Worm (Caenorhabditis elegans) whole organism, young adult: Measurements from ENCODE around the gene pitr-6.

Source experiments
- B0261.1 ChIP-seq: sonication (generic microtip); optimal IDR thresholded peaks from 2 replicates; lab custom pipeline; 2016; ENCODE audit warnings: mild to moderate bottlenecking, missing genetic modification characterization, moderate library complexity, missing compliant biosample characterization
- C06A6.2 ChIP-seq: fragments of 200-800 bp; sonication (Bioruptor generic); conservative IDR thresholded peaks from 2 replicates; pipeline ENCODE4 v1.3.6; 2022; ENCODE audit warnings: missing genetic modification characterization, missing compliant biosample characterization
- D2030.7 ChIP-seq: fragments of 200-800 bp; sonication (Bioruptor generic); IDR thresholded peaks from 2 replicates; pipeline ENCODE4 v1.3.6; 2022; ENCODE audit warnings: missing genetic modification reagents, missing genetic modification characterization, missing compliant biosample characterization
- F10E7.11 ChIP-seq: sonication (generic microtip); optimal IDR thresholded peaks from 2 replicates; lab custom pipeline; 2017; ENCODE audit warnings: mild to moderate bottlenecking, missing genetic modification characterization, moderate library complexity, missing compliant biosample characterization
- F37B4.10 ChIP-seq: fragments of 200-800 bp; sonication (Bioruptor generic); IDR thresholded peaks from 2 replicates; pipeline ENCODE4 v1.3.6; 2022; ENCODE audit warnings: missing genetic modification characterization, missing compliant biosample characterization
- F57A8.1 ChIP-seq: fragments of 200-800 bp; sonication (Bioruptor generic); optimal IDR thresholded peaks from 2 replicates; lab custom pipeline; 2018; ENCODE audit warnings: mild to moderate bottlenecking, missing genetic modification characterization, moderate library complexity, missing compliant biosample characterization
- F57C9.4 ChIP-seq: sonication (generic microtip); optimal IDR thresholded peaks from 2 replicates; lab custom pipeline; 2017; ENCODE audit warnings: mild to moderate bottlenecking, missing genetic modification characterization, missing compliant biosample characterization
- K11D2.4 ChIP-seq: fragments of 200-800 bp; sonication (Bioruptor generic); IDR thresholded peaks from 2 replicates; pipeline ENCODE4 v1.3.6; 2022; ENCODE audit warnings: missing genetic modification reagents, missing genetic modification characterization, missing compliant biosample characterization
- Y53F4B.3 ChIP-seq: fragments of 200-800 bp; sonication (Bioruptor generic); IDR thresholded peaks from 2 replicates; pipeline ENCODE4 v1.3.6; 2022; ENCODE audit warnings: missing genetic modification reagents, missing genetic modification characterization, missing compliant biosample characterization
- Y53G8AR.9 ChIP-seq: fragments of 200-800 bp; sonication (Bioruptor generic); conservative IDR thresholded peaks from 2 replicates; pipeline ENCODE4 v1.3.6; 2022; ENCODE audit warnings: missing genetic modification reagents, missing genetic modification characterization, missing compliant biosample characterization
- Y56A3A.18 ChIP-seq: fragments of 200-800 bp; sonication (Bioruptor generic); IDR thresholded peaks from 2 replicates; pipeline ENCODE4 v1.3.6; 2022; ENCODE audit warnings: missing genetic modification reagents, missing genetic modification characterization, missing compliant biosample characterization
- Y79H2A.3 ChIP-seq: fragments of 200-800 bp; sonication (Bioruptor generic); conservative IDR thresholded peaks from 2 replicates; pipeline ENCODE4 v1.3.6; 2022; ENCODE audit warnings: missing genetic modification reagents, missing genetic modification characterization, missing compliant biosample characterization
- aptf-3 ChIP-seq: fragments of 200-800 bp; sonication (Bioruptor generic); IDR thresholded peaks from 2 replicates; pipeline ENCODE4 v1.3.6; 2022; ENCODE audit warnings: missing genetic modification characterization, missing compliant biosample characterization
- attf-3 ChIP-seq: fragments of 200-800 bp; sonication (Bioruptor generic); conservative IDR thresholded peaks from 2 replicates; pipeline ENCODE4 v1.3.6; 2022; ENCODE audit warnings: missing genetic modification reagents, missing genetic modification characterization, missing compliant biosample characterization
- attf-5 ChIP-seq: fragments of 200-800 bp; sonication (Bioruptor generic); optimal IDR thresholded peaks from 2 replicates; lab custom pipeline; 2018; ENCODE audit warnings: mild to moderate bottlenecking, missing genetic modification characterization, missing compliant biosample characterization
- cebp-2 ChIP-seq: fragments of 200-800 bp; sonication (Bioruptor generic); IDR thresholded peaks from 2 replicates; pipeline ENCODE4 v1.3.6; 2022; ENCODE audit warnings: missing genetic modification characterization, missing compliant biosample characterization
- ceh-100 ChIP-seq: fragments of 200-800 bp; sonication (Bioruptor generic); IDR thresholded peaks from 2 replicates; pipeline ENCODE4 v1.3.6; 2022; ENCODE audit warnings: missing genetic modification reagents, missing genetic modification characterization, missing compliant biosample characterization
- ceh-40 ChIP-seq: fragments of 200-800 bp; sonication (Bioruptor generic); IDR thresholded peaks from 2 replicates; pipeline ENCODE4 v1.3.6; 2022; ENCODE audit warnings: missing genetic modification characterization, missing compliant biosample characterization
- ceh-58 ChIP-seq: fragments of 200-800 bp; sonication (Bioruptor generic); IDR thresholded peaks from 2 replicates; pipeline ENCODE4 v1.3.6; 2022; ENCODE audit warnings: missing genetic modification characterization, missing compliant biosample characterization
- egl-18 ChIP-seq: fragments of 200-800 bp; sonication (Bioruptor generic); IDR thresholded peaks from 2 replicates; pipeline ENCODE4 v1.3.6; 2022; ENCODE audit warnings: missing genetic modification reagents, missing genetic modification characterization, missing compliant biosample characterization
- egrh-3 ChIP-seq: fragments of 200-800 bp; sonication (Bioruptor generic); IDR thresholded peaks from 2 replicates; pipeline ENCODE4 v1.3.6; 2022; ENCODE audit warnings: missing genetic modification reagents, missing genetic modification characterization, missing compliant biosample characterization
- ekl-4 ChIP-seq: fragments of 200-800 bp; sonication (Bioruptor generic); IDR thresholded peaks from 2 replicates; pipeline ENCODE4 v1.3.6; 2022; ENCODE audit warnings: missing genetic modification reagents, missing genetic modification characterization, missing compliant biosample characterization
- him-1 ChIP-seq: sonication (generic microtip); optimal IDR thresholded peaks from 2 replicates; lab custom pipeline; 2016; ENCODE audit warnings: missing genotype, missing genetic modification reagents, missing genetic modification characterization, missing compliant biosample characterization
- lag-1 ChIP-seq: fragments of 200-800 bp; sonication (Bioruptor generic); IDR thresholded peaks from 2 replicates; pipeline ENCODE4 v1.3.6; 2022; ENCODE audit warnings: missing genetic modification reagents, missing genetic modification characterization, missing compliant biosample characterization
- let-607 ChIP-seq, 2 experiments: fragments of 200-800 bp in 1 of 2; sonication (Bioruptor generic) in 1 of 2; sonication (generic microtip) in 1 of 2; optimal IDR thresholded peaks; 2 replicates each; lab custom pipeline; 2016 to 2018; ENCODE audit warnings: mild to moderate bottlenecking in 2 of 2, missing compliant biosample characterization in 2 of 2, missing genetic modification characterization in 2 of 2, moderate library complexity in 2 of 2, missing genotype in 1 of 2
- madf-10 ChIP-seq: sonication (generic microtip); optimal IDR thresholded peaks from 2 replicates; lab custom pipeline; 2016; ENCODE audit warnings: mild to moderate bottlenecking, missing genetic modification characterization, missing compliant biosample characterization
- nfya-2 ChIP-seq: fragments of 200-800 bp; sonication (Bioruptor generic); IDR thresholded peaks from 2 replicates; pipeline ENCODE4 v1.3.6; 2022; ENCODE audit warnings: missing genetic modification reagents, missing genetic modification characterization, missing compliant biosample characterization
- nhr-179 ChIP-seq: sonication (generic microtip); optimal IDR thresholded peaks from 2 replicates; lab custom pipeline; 2016; ENCODE audit warnings: mild to moderate bottlenecking, missing genetic modification characterization, missing compliant biosample characterization
- nhr-80 ChIP-seq: sonication (generic microtip); optimal IDR thresholded peaks from 2 replicates; lab custom pipeline; 2016; ENCODE audit warnings: missing genetic modification characterization, missing compliant biosample characterization
- pbrm-1 ChIP-seq: fragments of 200-800 bp; sonication (Bioruptor generic); IDR thresholded peaks from 2 replicates; pipeline ENCODE4 v1.3.6; 2022; ENCODE audit warnings: missing genetic modification reagents, missing genetic modification characterization, missing compliant biosample characterization
- rcor-1 ChIP-seq: fragments of 200-800 bp; sonication (Bioruptor generic); IDR thresholded peaks from 2 replicates; pipeline ENCODE4 v1.3.6; 2022; ENCODE audit warnings: missing genetic modification reagents, missing genetic modification characterization, missing compliant biosample characterization
- snpc-4 ChIP-seq, 5 experiments: fragments of 150-350 bp in 1 of 5; sonication (generic microtip) in 4 of 5; optimal IDR thresholded peaks; 2 replicates each; lab custom pipeline; 2014 to 2018; ENCODE audit warnings: missing genetic modification characterization in 5 of 5, missing biosample characterization in 3 of 5, antibody characterized with exemption in 2 of 5, mild to moderate bottlenecking in 2 of 5, missing compliant biosample characterization in 2 of 5, missing genotype in 2 of 5, moderate library complexity in 2 of 5, missing genetic modification reagents in 1 of 5
- tbp1 ChIP-seq: fragments of 200-800 bp; sonication (Bioruptor generic); optimal IDR thresholded peaks from 2 replicates; lab custom pipeline; 2018; ENCODE audit warnings: mild to moderate bottlenecking, missing genetic modification characterization, missing compliant biosample characterization
- tlf-1 ChIP-seq: fragments of 200-800 bp; sonication (Bioruptor generic); optimal IDR thresholded peaks from 2 replicates; lab custom pipeline; 2018; ENCODE audit warnings: mild to moderate bottlenecking, missing genetic modification characterization, missing compliant biosample characterization
- unc-62 ChIP-seq: fragments of 150-350 bp; optimal IDR thresholded peaks from 2 replicates; lab custom pipeline; 2014; ENCODE audit warnings: missing biosample characterization, missing genetic modification reagents, missing genetic modification characterization
- ztf-25 ChIP-seq: fragments of 200-800 bp; sonication (Bioruptor generic); IDR thresholded peaks from 2 replicates; pipeline ENCODE4 v1.3.6; 2022; ENCODE audit warnings: missing genetic modification reagents, missing genetic modification characterization, missing compliant biosample characterization
- ztf-28 ChIP-seq: fragments of 200-800 bp; sonication (Bioruptor generic); IDR thresholded peaks from 2 replicates; pipeline ENCODE4 v1.3.6; 2022; ENCODE audit warnings: missing genetic modification reagents, missing genetic modification characterization, missing compliant biosample characterization
- ztf-6 ChIP-seq: fragments of 200-800 bp; sonication (Bioruptor generic); IDR thresholded peaks from 2 replicates; pipeline ENCODE4 v1.3.6; 2022; ENCODE audit warnings: missing genetic modification reagents, missing genetic modification characterization, missing compliant biosample characterization

Gene pitr-6

DNA sequence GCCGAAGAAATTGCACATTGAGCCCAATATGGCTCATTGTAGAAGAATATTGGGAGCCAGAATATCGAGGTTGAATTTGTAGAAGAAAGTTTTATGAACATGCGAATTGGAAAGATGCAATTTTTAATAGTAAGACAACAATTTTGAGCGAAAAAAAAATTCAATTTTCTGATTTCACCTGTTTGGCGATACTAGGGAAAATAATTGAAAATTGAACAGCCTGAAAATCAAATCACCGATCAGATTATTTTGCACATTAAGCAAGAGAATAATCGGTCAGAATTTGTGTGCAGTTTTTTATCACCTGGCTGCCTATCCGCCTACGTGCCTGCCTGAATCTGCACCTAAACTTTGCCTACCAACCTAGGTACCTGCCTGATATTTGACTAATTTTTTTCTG lies 24.6 kb upstream of the pitr-6 start, which contains the start of gene sre-26:
sre-26 (minus strand) TSS at position 101 of the 400 bp plus-strand sequence.
- TF ChIP-seq ztf-6 (no peak), Y56A3A.18 (GFP tag; lab: Robert Waterston, UW) (no peak), attf-3 (no peak), ceh-58 (no peak), F37B4.10 (no peak), madf-10 (tag; lab: Kevin White, UChicago) (no peak), nhr-80 (tag; lab: Kevin White, UChicago) (no peak), egl-18 (no peak), tlf-1 (GFP tag; lab: Kevin White, UChicago) (no peak), rcor-1 (GFP tag; lab: Robert Waterston, UW) (no peak), F57A8.1 (no peak), nhr-179 (no peak), nfya-2 (GFP tag; lab: Robert Waterston, UW) (no peak), tbp1 (no peak), Y53G8AR.9 (GFP tag; lab: Robert Waterston, UW) (no peak), lag-1 (GFP tag; lab: Robert Waterston, UW) (no peak), aptf-3 (GFP tag; lab: Robert Waterston, UW) (no peak), B0261.1 (no peak), C06A6.2 (GFP tag; lab: Robert Waterston, UW) (no peak)

DNA sequence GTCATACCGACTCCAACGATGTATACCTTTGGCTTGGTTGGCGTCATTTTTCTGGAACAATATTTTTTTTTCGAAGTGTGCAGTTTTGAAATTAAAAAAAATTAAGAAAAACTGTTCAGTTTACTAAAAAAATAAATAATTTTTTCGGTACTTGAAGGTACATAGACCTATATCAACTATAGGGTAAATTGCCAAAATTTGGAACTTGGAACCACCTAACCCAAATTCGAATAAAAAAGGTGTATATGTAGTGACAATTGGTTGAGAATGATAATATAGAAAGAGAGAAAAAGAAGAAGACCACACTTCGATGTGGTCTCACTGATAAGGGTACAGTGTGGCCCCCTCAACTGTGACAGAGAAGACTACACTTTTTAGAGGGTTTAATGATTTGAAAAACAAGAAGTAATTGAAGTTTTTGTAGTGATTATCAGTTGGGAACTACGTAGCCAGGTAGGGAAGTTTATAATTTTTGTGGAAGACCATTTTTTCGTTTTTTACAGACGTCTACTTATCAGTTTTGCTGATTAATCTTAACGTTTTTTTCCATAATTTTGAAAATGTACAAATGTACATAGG lies 19.4 kb upstream of the pitr-6 start, which contains the start of gene daf-22:
daf-22 (minus strand) TSS at position 51 of the 579 bp plus-strand sequence.
- TF ChIP-seq nhr-80 (tag; lab: Kevin White, UChicago) (peak; percentile 78), pbrm-1 (no peak), let-607 (tag; optimal IDR thresholded peaks at IDR 0.05; lab: Kevin White, UChicago) (peak in 1 of 2 experiments; percentile 23), cebp-2 (no peak), attf-3 (no peak), ceh-100 (GFP tag; lab: Robert Waterston, UW) (no peak), ceh-40 (no peak)

DNA sequence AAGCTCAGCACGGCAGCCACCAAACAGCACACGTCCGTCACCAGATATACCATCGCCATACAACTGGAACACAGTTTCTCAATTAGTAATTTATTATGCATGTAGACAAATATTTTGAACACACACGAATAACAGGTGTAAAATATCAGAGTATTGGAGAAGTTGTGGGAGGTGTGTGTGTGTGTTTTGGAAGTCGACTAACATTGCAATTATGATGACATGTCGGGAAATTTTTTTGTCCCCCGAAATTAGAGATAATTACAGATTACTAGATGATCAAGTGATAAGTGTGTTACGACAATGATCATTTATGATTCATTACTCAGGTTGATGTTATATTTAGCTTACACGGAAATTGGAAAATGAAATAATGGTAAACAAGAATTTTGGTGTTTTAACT lies 15.4 kb upstream of the pitr-6 start, which contains the start of gene Y57A10C.8:
Y57A10C.8 (minus strand) TSS at position 101 of the 400 bp plus-strand sequence.
- no peak for TF ChIP-seq D2030.7 (GFP tag; lab: Robert Waterston, UW)
- no peak for TF ChIP-seq Y53F4B.3 (GFP tag; lab: Robert Waterston, UW)
- no peak for TF ChIP-seq aptf-3 (GFP tag; lab: Robert Waterston, UW)
- TF ChIP-seq him-1 (tag; lab: Kevin White, UChicago), result no peak
- TF ChIP-seq egrh-3 (GFP tag; lab: Robert Waterston, UW), result no peak
- no peak for TF ChIP-seq ekl-4
- no peak for TF ChIP-seq F57C9.4 (tag; lab: Kevin White, UChicago)
- no peak for TF ChIP-seq F37B4.10
- no peak for TF ChIP-seq ztf-25 (GFP tag; lab: Robert Waterston, UW)
- TF ChIP-seq snpc-4 (GFP tag; optimal IDR thresholded peaks at IDR 0.05; lab: Kevin White, UChicago), result no peak
- no peak for TF ChIP-seq snpc-4 (tag; optimal IDR thresholded peaks at IDR 0.05; lab: Kevin White, UChicago)
- TF ChIP-seq attf-5, result no peak
- no peak for TF ChIP-seq ztf-28 (GFP tag; lab: Robert Waterston, UW)
- no peak for TF ChIP-seq unc-62
- TF ChIP-seq Y79H2A.3 (GFP tag; lab: Robert Waterston, UW), result no peak
- TF ChIP-seq K11D2.4 (GFP tag; lab: Robert Waterston, UW), result no peak
- TF ChIP-seq F10E7.11, result no peak
- TF ChIP-seq, all 124 proteins: peak for 0
